Fruit fly (Drosophila melanogaster) whole organism, embryonic: ENCODE results near the gene Tsen2.

Experiments
- CG10274 ChIP-seq: fragments of 200-800 bp; sonication (Bioruptor generic); optimal IDR thresholded peaks from 3 replicates; lab custom pipeline; 2017; ENCODE audit warnings: missing biosample characterization, mild to moderate bottlenecking, missing genetic modification characterization
- CG10431 ChIP-seq: fragments of 200-800 bp; sonication (Bioruptor generic); optimal IDR thresholded peaks from 3 replicates; lab custom pipeline; 2018; ENCODE audit warnings: missing biosample characterization, mild to moderate bottlenecking, missing genetic modification characterization
- CG10462 ChIP-seq: fragments of 200-800 bp; sonication (Bioruptor generic); optimal IDR thresholded peaks from 2 replicates; lab custom pipeline; 2016; ENCODE audit warnings: missing biosample characterization, missing genetic modification characterization
- CG11085 ChIP-seq: fragments of 200-800 bp; sonication (Bioruptor generic); IDR thresholded peaks from 2 replicates; pipeline ENCODE4 v1.3.6; 2022; ENCODE audit warnings: missing biosample characterization, missing genetic modification characterization
- CG12104 ChIP-seq: fragments of 200-800 bp; sonication (Bioruptor generic); optimal IDR thresholded peaks from 3 replicates; lab custom pipeline; 2016; ENCODE audit warnings: missing biosample characterization, missing genetic modification characterization
- CG13123 ChIP-seq: fragments of 200-800 bp; sonication (Bioruptor generic); optimal IDR thresholded peaks from 2 replicates; lab custom pipeline; 2016; ENCODE audit warnings: missing biosample characterization, missing genetic modification characterization
- CG15479 ChIP-seq: fragments of 200-800 bp; sonication (Bioruptor generic); optimal IDR thresholded peaks from 3 replicates; lab custom pipeline; 2019; ENCODE audit warnings: missing biosample characterization, mild to moderate bottlenecking, missing genetic modification characterization, moderate library complexity
- CG16779 ChIP-seq: fragments of 200-800 bp; sonication (Bioruptor generic); IDR thresholded peaks from 2 replicates; pipeline ENCODE4 v1.3.6; 2022; ENCODE audit warnings: missing biosample characterization, missing genetic modification characterization
- CG2712 ChIP-seq: fragments of 200-800 bp; optimal IDR thresholded peaks from 3 replicates; lab custom pipeline; 2019; ENCODE audit warnings: missing biosample characterization, mild to moderate bottlenecking, missing genetic modification characterization, moderate library complexity
- CG3995 ChIP-seq: fragments of 200-800 bp; sonication (Bioruptor generic); optimal IDR thresholded peaks from 3 replicates; lab custom pipeline; 2016; ENCODE audit warnings: missing biosample characterization, missing genetic modification characterization
- CG4282 ChIP-seq: fragments of 200-800 bp; sonication (Bioruptor generic); optimal IDR thresholded peaks from 2 replicates; lab custom pipeline; 2016; ENCODE audit warnings: missing biosample characterization, missing genetic modification characterization
- CG4730 ChIP-seq: fragments of 200-800 bp; sonication (Bioruptor generic); IDR thresholded peaks from 2 replicates; pipeline ENCODE4 v1.3.6; 2022; ENCODE audit warnings: missing biosample characterization, missing genetic modification characterization
- CG7271 ChIP-seq: fragments of 200-800 bp; sonication (Bioruptor generic); optimal IDR thresholded peaks from 2 replicates; lab custom pipeline; 2018; ENCODE audit warnings: missing biosample characterization, mild to moderate bottlenecking, missing genetic modification characterization, moderate library complexity
- CG7963 ChIP-seq: fragments of 200-800 bp; sonication (Bioruptor generic); IDR thresholded peaks from 3 replicates; pipeline ENCODE4 v1.3.6; 2022; ENCODE audit warnings: missing biosample characterization, missing genetic modification characterization; ENCODE audit not compliant: partially characterized antibody
- CG9932 ChIP-seq: fragments of 200-800 bp; sonication (Bioruptor generic); IDR thresholded peaks from 2 replicates; pipeline ENCODE4 v1.3.6; 2022; ENCODE audit warnings: missing biosample characterization, missing genetic modification characterization
- CrebB ChIP-seq: fragments of 200-800 bp; sonication (Bioruptor generic); optimal IDR thresholded peaks from 3 replicates; lab custom pipeline; 2018; ENCODE audit warnings: missing biosample characterization, mild to moderate bottlenecking, missing genetic modification characterization
- Eip74EF ChIP-seq, 2 experiments: fragments of 200-800 bp in 1 of 2; fragments of >200 bp in 1 of 2; sonication (Bioruptor generic) in 1 of 2; optimal IDR thresholded peaks; 2 replicates each; lab custom pipeline; 2017 to 2019; ENCODE audit warnings: missing biosample characterization in 2 of 2, missing genetic modification characterization in 2 of 2, mild to moderate bottlenecking in 1 of 2, moderate library complexity in 1 of 2
- Ets65A ChIP-seq: fragments of 200-800 bp; sonication (Bioruptor generic); peaks from one replicate; lab custom pipeline; 2016; ENCODE audit warnings: missing biosample characterization, missing genetic modification characterization
- HHEX ChIP-seq: fragments of 200-800 bp; sonication (Bioruptor generic); optimal IDR thresholded peaks from 3 replicates; lab custom pipeline; 2017; ENCODE audit warnings: missing biosample characterization, mild to moderate bottlenecking, missing genetic modification characterization, missing genetic modification reagents
- HLH4C ChIP-seq: fragments of 200-800 bp; sonication (Bioruptor generic); IDR thresholded peaks from 3 replicates; pipeline ENCODE4 v1.3.6; 2022; ENCODE audit warnings: missing biosample characterization, missing genetic modification characterization; ENCODE audit not compliant: partially characterized antibody
- Hey ChIP-seq: fragments of 200-800 bp; sonication (Bioruptor generic); optimal IDR thresholded peaks from 3 replicates; lab custom pipeline; 2018; ENCODE audit warnings: missing biosample characterization, mild to moderate bottlenecking, missing genetic modification characterization
- HmgZ ChIP-seq: fragments of 200-800 bp; sonication (Bioruptor generic); optimal IDR thresholded peaks from 2 replicates; lab custom pipeline; 2018; ENCODE audit warnings: missing biosample characterization, mild to moderate bottlenecking, missing genetic modification characterization
- Med ChIP-seq: fragments of 200-800 bp; sonication (Bioruptor generic); peaks from one replicate; lab custom pipeline; 2016; ENCODE audit warnings: missing biosample characterization, missing genetic modification characterization, mild to moderate bottlenecking, inconsistent platforms, moderate library complexity
- Nf-YC ChIP-seq: fragments of 200-800 bp; optimal IDR thresholded peaks from 3 replicates; lab custom pipeline; 2019; ENCODE audit warnings: missing biosample characterization, mild to moderate bottlenecking, missing genetic modification characterization, moderate library complexity
- Oli ChIP-seq: fragments of 200-800 bp; sonication (Bioruptor generic); optimal IDR thresholded peaks from 2 replicates; lab custom pipeline; 2018; ENCODE audit warnings: missing biosample characterization, mild to moderate bottlenecking, missing genetic modification characterization, moderate library complexity
- Pdp1 ChIP-seq, 2 experiments: fragments of 200-800 bp; sonication (Bioruptor generic); optimal IDR thresholded peaks; 3 replicates each; lab custom pipeline; 2016; ENCODE audit warnings: missing biosample characterization in 2 of 2, missing genetic modification characterization in 2 of 2, mild to moderate bottlenecking in 1 of 2, moderate library complexity in 1 of 2
- Ravus ChIP-seq: fragments of 200-800 bp; sonication (Bioruptor generic); IDR thresholded peaks from 2 replicates; pipeline ENCODE4 v1.3.6; 2022; ENCODE audit warnings: missing biosample characterization, missing genetic modification characterization
- Side ChIP-seq: fragments of 200-800 bp; sonication (Bioruptor generic); optimal IDR thresholded peaks from 2 replicates; lab custom pipeline; 2016; ENCODE audit warnings: missing biosample characterization, missing genetic modification characterization
- Sox102F ChIP-seq: fragments of 200-800 bp; sonication (Bioruptor generic); optimal IDR thresholded peaks from 2 replicates; lab custom pipeline; 2018; ENCODE audit warnings: missing biosample characterization, mild to moderate bottlenecking, missing genetic modification characterization, moderate library complexity
- crc ChIP-seq: fragments of 200-800 bp; sonication (Bioruptor generic); optimal IDR thresholded peaks from 2 replicates; lab custom pipeline; 2016; ENCODE audit warnings: missing biosample characterization, missing genetic modification characterization
- dan ChIP-seq: fragments of 200-800 bp; sonication (Bioruptor generic); IDR thresholded peaks from 2 replicates; pipeline ENCODE4 v1.3.6; 2022; ENCODE audit warnings: missing biosample characterization, missing genetic modification characterization
- danr ChIP-seq: fragments of 200-800 bp; sonication (Bioruptor generic); IDR thresholded peaks from 2 replicates; pipeline ENCODE4 v1.3.6; 2022; ENCODE audit warnings: missing biosample characterization, missing genetic modification characterization
- kni ChIP-seq: fragments of 200-800 bp; sonication (Bioruptor generic); optimal IDR thresholded peaks from 3 replicates; lab custom pipeline; 2017; ENCODE audit warnings: mild to moderate bottlenecking, missing biosample characterization, missing genetic modification reagents, missing genetic modification characterization
- knrl ChIP-seq: fragments of 200-800 bp; sonication (Bioruptor generic); IDR thresholded peaks from 3 replicates; pipeline ENCODE4 v1.3.6; 2022; ENCODE audit warnings: missing biosample characterization, missing genetic modification characterization; ENCODE audit not compliant: partially characterized antibody
- lbe ChIP-seq: fragments of 200-800 bp; sonication (Bioruptor generic); optimal IDR thresholded peaks from 2 replicates; lab custom pipeline; 2016; ENCODE audit warnings: missing biosample characterization, mild to moderate bottlenecking, missing genetic modification characterization
- luna ChIP-seq: fragments of 200-800 bp; sonication (Bioruptor generic); optimal IDR thresholded peaks from 2 replicates; lab custom pipeline; 2016; ENCODE audit warnings: missing biosample characterization, missing genetic modification characterization
- oc ChIP-seq: fragments of 200-800 bp; sonication (Bioruptor generic); optimal IDR thresholded peaks from 2 replicates; lab custom pipeline; 2018; ENCODE audit warnings: missing biosample characterization, mild to moderate bottlenecking, missing genetic modification characterization, moderate library complexity
- pita ChIP-seq: fragments of 200-800 bp; sonication (Bioruptor generic); optimal IDR thresholded peaks from 2 replicates; lab custom pipeline; 2017; ENCODE audit warnings: missing biosample characterization, mild to moderate bottlenecking, missing genetic modification characterization
- pnt ChIP-seq: fragments of 200-800 bp; sonication (Bioruptor generic); optimal IDR thresholded peaks from 3 replicates; lab custom pipeline; 2016; ENCODE audit warnings: missing biosample characterization, missing genetic modification characterization
- run ChIP-seq: fragments of 200-800 bp; sonication (Bioruptor generic); optimal IDR thresholded peaks from 3 replicates; lab custom pipeline; 2018; ENCODE audit warnings: missing biosample characterization, mild to moderate bottlenecking, missing genetic modification characterization
- scrt ChIP-seq: fragments of 200-800 bp; sonication (Bioruptor generic); optimal IDR thresholded peaks from 2 replicates; lab custom pipeline; 2018; ENCODE audit warnings: missing biosample characterization, mild to moderate bottlenecking, missing genetic modification characterization, moderate library complexity
- slbo ChIP-seq: fragments of 200-800 bp; sonication (Bioruptor generic); IDR thresholded peaks from 2 replicates; pipeline ENCODE4 v1.3.6; 2022; ENCODE audit warnings: missing biosample characterization, missing genetic modification characterization
- sr ChIP-seq: fragments of 200-800 bp; sonication (Bioruptor generic); IDR thresholded peaks from 3 replicates; pipeline ENCODE4 v1.3.6; 2022; ENCODE audit warnings: missing biosample characterization, missing genetic modification characterization
- tgo ChIP-seq: fragments of 200-800 bp; sonication (Bioruptor generic); IDR thresholded peaks from 3 replicates; pipeline ENCODE4 v1.3.6; 2022; ENCODE audit warnings: missing biosample characterization, missing genetic modification characterization
- tup ChIP-seq: fragments of 200-800 bp; sonication (Bioruptor generic); optimal IDR thresholded peaks from 2 replicates; lab custom pipeline; 2016; ENCODE audit warnings: missing biosample characterization, mild to moderate bottlenecking, missing genetic modification characterization, moderate library complexity
- unpg ChIP-seq: fragments of 200-800 bp; sonication (Bioruptor generic); optimal IDR thresholded peaks from 3 replicates; lab custom pipeline; 2018; ENCODE audit warnings: missing biosample characterization, mild to moderate bottlenecking, missing genetic modification characterization, moderate library complexity
- vvl ChIP-seq: fragments of 200-800 bp; sonication (Bioruptor generic); IDR thresholded peaks from 2 replicates; pipeline ENCODE4 v1.3.6; 2022; ENCODE audit warnings: missing biosample characterization, missing genetic modification characterization
- wor ChIP-seq: fragments of 200-800 bp; sonication (Bioruptor generic); IDR thresholded peaks from 2 replicates; pipeline ENCODE4 v1.3.6; 2022; ENCODE audit warnings: missing biosample characterization, missing genetic modification characterization

Gene Tsen2

dm6 chr2L:16715841-16716701 is 13.5 kb upstream of the Tsen2 start, which contains the start of the genes Cyt-c-d and CG31808 (continued):
- TF ChIP-seq wor, result peak; percentile 98
- TF ChIP-seq CG15479 (GFP tag; lab: Kevin White, UChicago), result no peak
- peak; percentile 95 for TF ChIP-seq CrebB
- peak; percentile 90 for TF ChIP-seq Ravus (GFP tag; lab: Robert Waterston, UW)
- peak; percentile 65 for TF ChIP-seq luna (GFP tag; lab: Kevin White, UChicago)
- peak; percentile 98 for TF ChIP-seq CG2712
- TF ChIP-seq vvl (GFP tag; lab: Robert Waterston, UW), result peak; percentile 99
- peak; percentile 99 for TF ChIP-seq Med (GFP tag; lab: Kevin White, UChicago)
- TF ChIP-seq CG10462, result peak; percentile 92
- peak; percentile 93 for TF ChIP-seq lbe
- peak; percentile 75; the same call in 1 of the 2 replicates for TF ChIP-seq dan (GFP tag; lab: Robert Waterston, UW)
- peak; percentile 88 for TF ChIP-seq Side (GFP tag; lab: Kevin White, UChicago)
- TF ChIP-seq CG13123 (GFP tag; lab: Kevin White, UChicago), result peak; percentile 93
- peak; percentile 84 for TF ChIP-seq CG9932
- peak; percentile 46 for TF ChIP-seq CG3995
- TF ChIP-seq tup (GFP tag; lab: Kevin White, UChicago), result peak; percentile 92
- peak; percentile 95 for TF ChIP-seq CG12104 (GFP tag; lab: Kevin White, UChicago)
- TF ChIP-seq CG4730 (GFP tag; lab: Robert Waterston, UW), result peak; percentile 96
- TF ChIP-seq scrt (GFP tag; lab: Kevin White, UChicago), result peak; percentile 96
- TF ChIP-seq run (tag; lab: Kevin White, UChicago), result peak; percentile 96
- TF ChIP-seq unpg, result peak; percentile 98
- peak; percentile 87 for TF ChIP-seq sr (GFP tag; lab: Robert Waterston, UW)
- peak; percentile 94 for TF ChIP-seq HHEX (GFP tag; lab: Kevin White, UChicago)
- peak; percentile 92 for TF ChIP-seq pnt
- TF ChIP-seq Oli (tag; lab: Kevin White, UChicago), result peak; percentile 98
- TF ChIP-seq pita (GFP tag; lab: Kevin White, UChicago), result no peak
- peak; percentile 83 for TF ChIP-seq Nf-YC (tag; lab: Kevin White, UChicago)
- peak; percentile 97 for TF ChIP-seq HmgZ (tag; lab: Kevin White, UChicago)
- peak; percentile 93 for TF ChIP-seq danr (GFP tag; lab: Robert Waterston, UW)
- TF ChIP-seq CG10431 (GFP tag; lab: Kevin White, UChicago), result peak; percentile 86
- TF ChIP-seq CG16779 (GFP tag; lab: Robert Waterston, UW), result peak; percentile 82
- peak; percentile 78 for TF ChIP-seq CG7271 (tag; lab: Kevin White, UChicago)
- peak; percentile 72 for TF ChIP-seq Hey (tag; lab: Kevin White, UChicago)
- peak; percentile 99 for TF ChIP-seq Sox102F (GFP tag; lab: Kevin White, UChicago)
- TF ChIP-seq oc, result peak; percentile 99
- TF ChIP-seq CG7963, result no peak
- TF ChIP-seq HLH4C (GFP tag; lab: Robert Waterston, UW), result no peak
- TF ChIP-seq tgo (GFP tag; lab: Robert Waterston, UW), result peak; percentile 97
- peak; percentile 96 for TF ChIP-seq slbo (GFP tag; lab: Robert Waterston, UW)
- peak; percentile 67 for TF ChIP-seq CG4282 (GFP tag; lab: Kevin White, UChicago)
- peak; percentile 85 for TF ChIP-seq CG11085
- peak in 1 of 2 experiments; percentile 98 for TF ChIP-seq Eip74EF (GFP tag; optimal IDR thresholded peaks at IDR 0.05; lab: Kevin White, UChicago)
- TF ChIP-seq Pdp1 (GFP tag; optimal IDR thresholded peaks at IDR 0.05; lab: Kevin White, UChicago), result peak; percentile 95 to 98
- peak; percentile 82 for TF ChIP-seq crc (GFP tag; lab: Kevin White, UChicago)
- peak; percentile 98 for TF ChIP-seq Ets65A
- TF ChIP-seq knrl (GFP tag; lab: Robert Waterston, UW), result no peak
- peak; percentile 85 for TF ChIP-seq kni (GFP tag; lab: Kevin White, UChicago)
- TF ChIP-seq CG10274 (GFP tag; lab: Kevin White, UChicago), result peak; percentile 81
